Fruit fly (Drosophila melanogaster) whole organism, wandering third instar larva: ENCODE data around the gene CG17549.

ENCODE experiments used
- CG32264 ChIP-seq: fragments of 200-800 bp; sonication (Bioruptor generic); optimal IDR thresholded peaks from 2 replicates; lab custom pipeline; 2016; ENCODE audit warnings: missing biosample characterization, missing genetic modification characterization
- CG9705 ChIP-seq: fragments of 200-800 bp; sonication (Bioruptor generic); optimal IDR thresholded peaks from 2 replicates; lab custom pipeline; 2018; ENCODE audit warnings: missing biosample characterization, mild to moderate bottlenecking, missing genetic modification characterization
- Dfd ChIP-seq: fragments of >200 bp; optimal IDR thresholded peaks from 2 replicates; lab custom pipeline; 2017; ENCODE audit warnings: missing biosample characterization, missing genetic modification characterization
- Dif ChIP-seq: fragments of 200-275, 200-300 bp; sonication (Bioruptor generic); optimal IDR thresholded peaks from 2 replicates; lab custom pipeline; 2018; ENCODE audit warnings: missing biosample characterization, missing genetic modification characterization; ENCODE audit not compliant: partially characterized antibody
- GATAd ChIP-seq: sonication (Bioruptor generic); optimal IDR thresholded peaks from 2 replicates; lab custom pipeline; 2016; ENCODE audit warnings: missing biosample characterization, missing genetic modification characterization
- HLH106 ChIP-seq: fragments of 200-800 bp; optimal IDR thresholded peaks from 3 replicates; lab custom pipeline; 2019; ENCODE audit warnings: missing biosample characterization, mild to moderate bottlenecking, missing genetic modification characterization, moderate library complexity
- Hnf4 ChIP-seq: fragments of 200-800 bp; sonication (Bioruptor generic); optimal IDR thresholded peaks from 2 replicates; lab custom pipeline; 2016; ENCODE audit warnings: missing biosample characterization, mild to moderate bottlenecking, missing genetic modification characterization
- Hr83 ChIP-seq: fragments of 200-300 bp; sonication (Bioruptor generic); optimal IDR thresholded peaks from 2 replicates; lab custom pipeline; 2016; ENCODE audit warnings: missing biosample characterization, mild to moderate bottlenecking, missing genetic modification characterization, moderate library complexity; ENCODE audit not compliant: poor library complexity, severe bottlenecking
- Myc ChIP-seq: fragments of >200 bp; optimal IDR thresholded peaks from 2 replicates; lab custom pipeline; 2017
- OdsH ChIP-seq: fragments of 200-800 bp; sonication (Bioruptor generic); optimal IDR thresholded peaks from 2 replicates; lab custom pipeline; 2016; ENCODE audit warnings: missing biosample characterization, mild to moderate bottlenecking, missing genetic modification characterization
- Rel ChIP-seq, 2 experiments: fragments of 200-800 bp; sonication (Bioruptor generic) in 1 of 2; optimal IDR thresholded peaks; 2 replicates in 1 of 2; 3 replicates in 1 of 2; lab custom pipeline; 2016 to 2019; ENCODE audit warnings: mild to moderate bottlenecking in 2 of 2, missing biosample characterization in 2 of 2, missing genetic modification characterization in 2 of 2, moderate library complexity in 1 of 2
- Sp1 ChIP-seq: fragments of 200-800 bp; sonication (Bioruptor generic); optimal IDR thresholded peaks from 3 replicates; lab custom pipeline; 2019; ENCODE audit warnings: missing biosample characterization, mild to moderate bottlenecking, missing genetic modification characterization, moderate library complexity
- Vsx2 ChIP-seq: fragments of 200-300, 225-300 bp; sonication (Bioruptor generic); optimal IDR thresholded peaks from 2 replicates; lab custom pipeline; 2018; ENCODE audit warnings: missing biosample characterization, missing genetic modification characterization; ENCODE audit not compliant: partially characterized antibody
- br ChIP-seq: fragments of 200-800 bp; sonication (Bioruptor generic); optimal IDR thresholded peaks from 2 replicates; lab custom pipeline; 2016; ENCODE audit warnings: missing biosample characterization, missing genetic modification characterization
- dl ChIP-seq, 2 experiments: fragments of 175-275, 200-275 bp in 1 of 2; fragments of 200-275 bp in 1 of 2; sonication (Bioruptor generic); optimal IDR thresholded peaks; lab custom pipeline; 2018; ENCODE audit warnings: mild to moderate bottlenecking in 2 of 2, missing biosample characterization in 2 of 2, missing genetic modification characterization in 2 of 2, moderate library complexity in 2 of 2; ENCODE audit not compliant: partially characterized antibody in 2 of 2, insufficient read depth in 1 of 2
- dmrt93B ChIP-seq: fragments of 200-800 bp; sonication (Bioruptor generic); optimal IDR thresholded peaks from 2 replicates; lab custom pipeline; 2018; ENCODE audit warnings: missing biosample characterization, mild to moderate bottlenecking, missing genetic modification characterization
- dsf ChIP-seq: sonication (Bioruptor generic); optimal IDR thresholded peaks from 2 replicates; lab custom pipeline; 2016; ENCODE audit warnings: missing biosample characterization, missing genetic modification characterization, borderline replicate concordance
- ey ChIP-seq: fragments of 200-800 bp; sonication (Bioruptor generic); optimal IDR thresholded peaks from 2 replicates; lab custom pipeline; 2016; ENCODE audit warnings: missing biosample characterization, missing genetic modification characterization
- foxo ChIP-seq, 2 experiments: fragments of 200-800 bp; sonication (Bioruptor generic); optimal IDR thresholded peaks; 2 replicates in 1 of 2; 3 replicates in 1 of 2; lab custom pipeline; 2016 to 2017; ENCODE audit warnings: missing biosample characterization in 2 of 2, missing genetic modification characterization in 2 of 2
- fru ChIP-seq: fragments of 200-800 bp; sonication (Bioruptor generic); optimal IDR thresholded peaks from 3 replicates; lab custom pipeline; 2016; ENCODE audit warnings: missing biosample characterization, mild to moderate bottlenecking, missing genetic modification characterization
- h ChIP-seq: fragments of 200-800 bp; sonication (Bioruptor generic); optimal IDR thresholded peaks from 3 replicates; lab custom pipeline; 2016; ENCODE audit warnings: missing biosample characterization, mild to moderate bottlenecking, missing genetic modification characterization
- lola ChIP-seq: fragments of >200 bp; optimal IDR thresholded peaks from 2 replicates; lab custom pipeline; 2017; ENCODE audit warnings: missing biosample characterization, missing genetic modification characterization
- pan ChIP-seq: fragments of >200 bp; optimal IDR thresholded peaks from 2 replicates; lab custom pipeline; 2017
- rgr ChIP-seq: fragments of 200-800 bp; sonication (Bioruptor generic); optimal IDR thresholded peaks from 3 replicates; lab custom pipeline; 2016; ENCODE audit warnings: missing biosample characterization, mild to moderate bottlenecking, missing genetic modification characterization
- tai ChIP-seq: sonication (Bioruptor generic); optimal IDR thresholded peaks from 2 replicates; lab custom pipeline; 2016; ENCODE audit warnings: missing biosample characterization, missing genetic modification characterization
- usp ChIP-seq: fragments of >200 bp; optimal IDR thresholded peaks from 2 replicates; lab custom pipeline; 2017; ENCODE audit warnings: missing biosample characterization, missing genetic modification characterization
- woc ChIP-seq: sonication (Bioruptor generic); optimal IDR thresholded peaks from 2 replicates; lab custom pipeline; 2016; ENCODE audit warnings: missing biosample characterization, mild to moderate bottlenecking, missing genetic modification characterization

Gene CG17549

DNA sequence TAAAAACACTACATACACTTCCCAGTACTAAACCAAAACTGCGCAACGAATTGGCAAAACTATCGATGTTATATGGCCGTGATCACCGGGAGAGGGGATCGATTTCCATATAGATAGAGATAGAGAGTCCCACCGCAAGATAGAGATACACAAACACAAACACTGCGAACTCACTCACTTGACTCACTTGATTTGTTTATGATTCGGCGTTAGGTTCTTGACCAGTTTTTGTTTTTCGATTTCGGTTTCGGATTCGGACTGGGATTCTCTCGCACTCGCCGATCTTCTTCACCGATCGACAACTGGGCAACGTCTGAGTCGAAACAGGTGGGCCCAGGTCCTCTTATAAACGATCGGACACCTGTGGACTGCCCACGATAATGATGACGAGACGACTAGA is at the start of gene CG17549:
Gene CG17549 (minus strand): TSS at position 327 of the 400 bp plus-strand sequence.
- TF ChIP-seq Hr83 (GFP tag; lab: Kevin White, UChicago) (peak; percentile 11), br (GFP tag; lab: Kevin White, UChicago) (no peak), tai (no peak), Sp1 (GFP tag; lab: Kevin White, UChicago) (no peak), h (GFP tag; lab: Kevin White, UChicago) (no peak), Hnf4 (GFP tag; lab: Kevin White, UChicago) (no peak), pan (lab: Kevin White, UChicago) (no peak), Rel (GFP tag; optimal IDR thresholded peaks at IDR 0.05; lab: Kevin White, UChicago) (no peak), Rel (tag; optimal IDR thresholded peaks at IDR 0.05; lab: Kevin White, UChicago) (peak; percentile 17), rgr (GFP tag; lab: Kevin White, UChicago) (no peak), woc (no peak), dmrt93B (GFP tag; lab: Kevin White, UChicago) (no peak), lola (GFP tag; lab: Kevin White, UChicago) (no peak), usp (GFP tag; lab: Kevin White, UChicago) (no peak), CG32264 (no peak)
- TF ChIP-seq, all 38 proteins: peak for 2

DNA sequence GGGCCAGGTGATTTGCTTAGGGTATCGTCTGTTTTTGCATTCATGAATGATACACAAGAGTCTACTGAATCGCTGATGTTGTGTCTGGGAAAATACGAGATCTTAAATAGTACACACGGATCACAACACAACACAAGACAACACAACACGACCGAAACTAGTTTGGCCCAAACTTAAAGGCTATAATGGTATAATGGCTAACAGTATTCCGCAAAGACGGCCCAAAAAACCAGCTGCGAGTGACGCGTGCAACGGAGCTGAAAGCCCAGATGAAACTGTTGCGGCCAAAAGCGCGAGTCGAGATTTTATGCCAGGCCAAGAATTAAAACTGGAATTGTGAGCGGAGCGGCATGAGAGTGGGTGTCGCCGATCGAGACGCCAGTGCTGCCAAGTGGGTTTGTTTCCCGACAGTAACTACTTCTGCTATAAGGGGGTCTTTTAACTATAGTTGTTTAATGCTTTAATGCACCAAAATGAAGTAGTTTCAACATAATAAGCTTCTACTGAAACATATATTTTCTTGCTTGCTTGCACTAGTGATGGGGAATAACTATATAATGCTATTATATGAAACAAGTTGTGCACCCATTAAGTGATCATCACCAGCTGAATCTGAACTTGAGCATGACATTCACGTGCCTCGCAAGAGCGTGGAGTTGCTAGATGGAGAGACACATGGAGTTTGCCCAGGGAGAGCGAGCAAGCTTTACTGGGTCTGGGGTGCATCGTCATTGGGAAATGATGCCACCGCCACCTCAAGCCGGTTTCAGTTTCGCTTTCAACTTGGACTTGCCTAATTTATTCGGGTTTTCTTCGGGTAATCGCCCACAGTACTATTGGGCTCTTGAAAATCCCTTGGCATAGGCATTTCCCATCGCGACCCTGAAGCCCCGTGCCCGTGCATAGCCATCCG is 49.1 kb upstream of the CG17549 start:
- peak; percentile 37 for TF ChIP-seq br (GFP tag; lab: Kevin White, UChicago)
- peak; percentile 86 for TF ChIP-seq Myc
- TF ChIP-seq OdsH = no peak
- peak; percentile 37 for TF ChIP-seq Sp1 (GFP tag; lab: Kevin White, UChicago)
- peak; percentile 80 for TF ChIP-seq woc
- no peak for TF ChIP-seq dsf
- peak; percentile 21 for TF ChIP-seq h (GFP tag; lab: Kevin White, UChicago)
- peak in 1 of 2 experiments; percentile 32 for TF ChIP-seq foxo (GFP tag; optimal IDR thresholded peaks at IDR 0.05; lab: Kevin White, UChicago)
- peak; percentile 40 for TF ChIP-seq Dif (GFP tag; lab: Kevin White, UChicago)
- TF ChIP-seq Vsx2 (GFP tag; lab: Kevin White, UChicago) = peak; percentile 5
- peak in 1 of 2 experiments; percentile 30 for TF ChIP-seq dl (GFP tag; optimal IDR thresholded peaks at IDR 0.05; lab: Kevin White, UChicago; ENCODE audit: insufficient read depth in 1 of 2, partially characterized antibody in 2 of 2)
- no peak for TF ChIP-seq GATAd (GFP tag; lab: Kevin White, UChicago)
- TF ChIP-seq HLH106 (tag; lab: Kevin White, UChicago) = peak; percentile 44
- peak; percentile 2 for TF ChIP-seq rgr (GFP tag; lab: Kevin White, UChicago)
- TF ChIP-seq fru (GFP tag; lab: Kevin White, UChicago) = peak; percentile 43

DNA sequence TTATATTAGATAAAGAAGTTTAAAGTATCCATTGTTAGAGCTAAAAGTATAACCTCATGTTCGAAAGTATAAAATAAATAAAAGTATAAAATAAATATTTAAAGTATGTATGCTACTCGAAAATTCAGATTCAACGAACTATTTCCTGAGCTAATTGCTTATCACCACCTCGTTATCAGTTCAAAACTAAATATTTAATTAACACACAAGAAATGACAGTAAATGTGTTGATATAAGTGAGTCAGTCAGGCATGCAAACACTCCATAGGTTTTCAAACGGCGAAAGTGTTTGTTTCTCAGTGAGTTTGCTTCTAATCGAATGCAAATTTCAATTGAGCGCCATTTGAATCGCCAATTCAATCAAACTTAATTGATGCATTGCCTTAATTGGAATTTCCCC is 44.4 kb upstream of the CG17549 start:
- TF ChIP-seq Hr83 (GFP tag; lab: Kevin White, UChicago) = peak; percentile 23
- TF ChIP-seq Dfd = no peak
- TF ChIP-seq woc = no peak
- TF ChIP-seq usp (GFP tag; lab: Kevin White, UChicago) = no peak
- TF ChIP-seq br (GFP tag; lab: Kevin White, UChicago) = no peak
- no peak for TF ChIP-seq CG9705 (GFP tag; lab: Kevin White, UChicago)
- TF ChIP-seq OdsH = peak; percentile 18
- no peak for TF ChIP-seq lola (GFP tag; lab: Kevin White, UChicago)
- no peak for TF ChIP-seq dl (GFP tag; optimal IDR thresholded peaks at IDR 0.05; lab: Kevin White, UChicago; ENCODE audit: insufficient read depth in 1 of 2, partially characterized antibody in 2 of 2)
- no peak for TF ChIP-seq pan (lab: Kevin White, UChicago)
- TF ChIP-seq ey = no peak
- TF ChIP-seq Vsx2 (GFP tag; lab: Kevin White, UChicago) = no peak
- TF ChIP-seq h (GFP tag; lab: Kevin White, UChicago) = peak; percentile 14

dm6 chr2L:19433292-19433691 is 43.4 kb upstream of the CG17549 start:
- TF ChIP-seq tai (no peak), woc (peak; percentile 17), h (GFP tag; lab: Kevin White, UChicago) (peak; percentile 18), Vsx2 (GFP tag; lab: Kevin White, UChicago) (no peak)
